Fruit fly (Drosophila melanogaster) whole organism, adult: Measurements from ENCODE around the gene Targ2.

Source experiments
- Clk ChIP-seq: fragments of 200-800 bp; sonication (Bioruptor generic); optimal IDR thresholded peaks from 2 replicates; lab custom pipeline; 2017; ENCODE audit warnings: missing biosample characterization, missing genetic modification characterization
- cic ChIP-seq: fragments of 200-800 bp; sonication (Bioruptor generic); optimal IDR thresholded peaks from 2 replicates; lab custom pipeline; 2017; ENCODE audit warnings: missing biosample characterization, mild to moderate bottlenecking, missing genetic modification characterization, moderate library complexity

DNA sequence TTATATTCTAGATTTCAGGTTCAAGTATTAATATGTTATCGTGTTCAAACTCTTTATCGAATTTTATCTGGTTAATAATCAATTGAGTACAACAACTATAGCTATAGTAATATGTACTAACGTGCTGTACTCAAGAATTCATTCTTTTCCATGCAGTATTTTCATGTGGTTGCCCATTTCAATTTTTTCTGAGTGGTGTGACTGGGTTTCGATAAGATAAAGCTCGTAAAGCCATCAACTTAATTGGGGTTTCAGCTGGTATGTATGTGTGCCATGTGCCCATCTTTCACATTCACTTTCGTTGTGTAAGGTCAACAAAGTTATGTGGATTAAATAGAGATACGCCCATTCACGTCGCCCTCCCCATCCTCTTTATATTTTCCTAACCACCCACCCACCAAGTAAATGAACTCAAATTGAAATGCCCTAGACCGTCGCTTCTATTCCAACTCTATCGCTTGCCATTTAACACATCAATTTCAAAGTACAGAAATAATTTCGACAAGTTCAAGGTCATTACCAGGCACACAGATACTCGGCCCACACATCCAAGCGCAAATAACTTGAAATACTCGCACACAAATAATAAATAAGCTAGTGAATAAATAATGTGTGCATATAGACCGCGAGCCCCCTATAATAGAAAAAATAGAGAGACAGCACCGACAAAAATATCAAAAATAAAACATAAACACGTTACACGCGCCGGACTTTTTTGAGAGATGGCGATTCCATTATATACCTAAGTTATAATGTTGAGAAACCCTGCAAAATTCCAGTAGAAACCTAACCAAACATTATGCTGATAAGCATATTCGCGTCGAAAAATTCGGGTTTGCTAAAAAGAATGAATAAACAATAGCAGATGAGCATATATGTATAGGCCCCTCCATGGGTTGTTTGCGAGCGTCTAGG, 1.8 kb upstream of the Targ2 start:
- no peak for TF ChIP-seq Clk (GFP tag; lab: Kevin White, UChicago)
- TF ChIP-seq cic (GFP tag; lab: Kevin White, UChicago) = no peak
